Fruit fly (Drosophila melanogaster) whole organism, prepupa: ENCODE results near the gene Edc3.

Source experiments
- Blimp-1 ChIP-seq: fragments of 200-800 bp; sonication (Bioruptor generic); optimal IDR thresholded peaks from 3 replicates; lab custom pipeline; 2017; ENCODE audit warnings: missing biosample characterization, missing genetic modification characterization, mild to moderate bottlenecking, moderate library complexity, missing genetic modification reagents
- CG10631 ChIP-seq: fragments of 200-800 bp; sonication (Bioruptor generic); optimal IDR thresholded peaks from 2 replicates; lab custom pipeline; 2016; ENCODE audit warnings: missing biosample characterization, missing genetic modification characterization
- CG10669 ChIP-seq: fragments of 200-800 bp; sonication (Bioruptor generic); optimal IDR thresholded peaks from 3 replicates; lab custom pipeline; 2018; ENCODE audit warnings: missing biosample characterization, mild to moderate bottlenecking, missing genetic modification characterization, moderate library complexity
- CG11762 ChIP-seq: fragments of 200-800 bp; sonication (Bioruptor generic); optimal IDR thresholded peaks from 3 replicates; lab custom pipeline; 2016; ENCODE audit warnings: missing biosample characterization, missing genetic modification characterization; ENCODE audit not compliant: insufficient read depth
- CG11902 ChIP-seq: fragments of 200-800 bp; sonication (Bioruptor generic); optimal IDR thresholded peaks from 3 replicates; lab custom pipeline; 2016; ENCODE audit warnings: missing biosample characterization, missing genetic modification characterization
- CG1621 ChIP-seq: fragments of 200-800 bp; sonication (Bioruptor generic); optimal IDR thresholded peaks from 3 replicates; lab custom pipeline; 2018; ENCODE audit warnings: missing biosample characterization, mild to moderate bottlenecking, missing genetic modification characterization
- CG16779 ChIP-seq: fragments of 200-800 bp; sonication (Bioruptor generic); optimal IDR thresholded peaks from 3 replicates; lab custom pipeline; 2017; ENCODE audit warnings: missing biosample characterization, mild to moderate bottlenecking, missing genetic modification characterization
- CG3032 ChIP-seq: fragments of 200-800 bp; optimal IDR thresholded peaks from 2 replicates; lab custom pipeline; 2019; ENCODE audit warnings: missing biosample characterization, mild to moderate bottlenecking, missing genetic modification characterization, moderate library complexity
- CG31627 ChIP-seq: fragments of 200-800 bp; sonication (Bioruptor generic); optimal IDR thresholded peaks from 3 replicates; lab custom pipeline; 2016; ENCODE audit warnings: missing biosample characterization, missing genetic modification characterization
- CG32006 ChIP-seq: fragments of 200-800 bp; sonication (Bioruptor generic); optimal IDR thresholded peaks from 3 replicates; lab custom pipeline; 2017; ENCODE audit warnings: missing biosample characterization, mild to moderate bottlenecking, missing genetic modification characterization
- CG34406 ChIP-seq: fragments of 200-800 bp; sonication (Bioruptor generic); optimal IDR thresholded peaks from 3 replicates; lab custom pipeline; 2016; ENCODE audit warnings: missing biosample characterization, missing genetic modification characterization
- CG3919 ChIP-seq: fragments of 200-800 bp; sonication (Bioruptor generic); optimal IDR thresholded peaks from 3 replicates; lab custom pipeline; 2016; ENCODE audit warnings: missing biosample characterization, missing genetic modification characterization
- CG4318 ChIP-seq: fragments of 200-800 bp; sonication (Bioruptor generic); optimal IDR thresholded peaks from 3 replicates; lab custom pipeline; 2017; ENCODE audit warnings: missing biosample characterization, mild to moderate bottlenecking, missing genetic modification characterization
- CG6792 ChIP-seq: fragments of 200-800 bp; sonication (Bioruptor generic); optimal IDR thresholded peaks from 3 replicates; lab custom pipeline; 2016; ENCODE audit warnings: missing biosample characterization, missing genetic modification characterization
- CG6808 ChIP-seq: fragments of 200-800 bp; sonication (Bioruptor generic); optimal IDR thresholded peaks from 3 replicates; lab custom pipeline; 2017; ENCODE audit warnings: missing biosample characterization, missing genetic modification characterization, mild to moderate bottlenecking, moderate library complexity, missing genetic modification reagents
- CG8119 ChIP-seq: fragments of 200-800 bp; sonication (Bioruptor generic); IDR thresholded peaks from 3 replicates; pipeline ENCODE4 v1.3.6; 2022; ENCODE audit warnings: missing biosample characterization, missing genetic modification characterization
- CG8319 ChIP-seq: fragments of 200-800 bp; sonication (Bioruptor generic); optimal IDR thresholded peaks from 3 replicates; lab custom pipeline; 2016; ENCODE audit warnings: missing biosample characterization, missing genetic modification characterization
- Eip75B ChIP-seq: fragments of 200-800 bp; sonication (Bioruptor generic); optimal IDR thresholded peaks from 3 replicates; lab custom pipeline; 2016; ENCODE audit warnings: missing biosample characterization, missing genetic modification characterization
- Eip93F ChIP-seq: fragments of 200-800 bp; sonication (Bioruptor generic); optimal IDR thresholded peaks from 2 replicates; lab custom pipeline; 2016; ENCODE audit warnings: missing biosample characterization, mild to moderate bottlenecking, missing genetic modification characterization
- Ets21C ChIP-seq: fragments of 200-800 bp; sonication (Bioruptor generic); optimal IDR thresholded peaks from 3 replicates; lab custom pipeline; 2016; ENCODE audit warnings: missing biosample characterization, missing genetic modification characterization
- Ets96B ChIP-seq: fragments of 200-800 bp; optimal IDR thresholded peaks from 2 replicates; lab custom pipeline; 2019; ENCODE audit warnings: missing biosample characterization, mild to moderate bottlenecking, missing genetic modification characterization, moderate library complexity
- Gug ChIP-seq: fragments of 200-800 bp; sonication (Bioruptor generic); IDR thresholded peaks from 2 replicates; pipeline ENCODE4 v1.3.6; 2022; ENCODE audit warnings: missing biosample characterization, missing genetic modification characterization
- Hr39 ChIP-seq: fragments of 200-800 bp; sonication (Bioruptor generic); optimal IDR thresholded peaks from 2 replicates; lab custom pipeline; 2016; ENCODE audit warnings: missing biosample characterization, missing genetic modification characterization
- Hr4 ChIP-seq: fragments of 200-800 bp; sonication (Bioruptor generic); optimal IDR thresholded peaks from 3 replicates; lab custom pipeline; 2016; ENCODE audit warnings: missing biosample characterization, missing genetic modification characterization
- Lpt ChIP-seq: fragments of 200-800 bp; sonication (Bioruptor generic); optimal IDR thresholded peaks from 3 replicates; lab custom pipeline; 2016; ENCODE audit warnings: missing biosample characterization, missing genetic modification characterization
- Met ChIP-seq: fragments of 200-800 bp; sonication (Bioruptor generic); optimal IDR thresholded peaks from 3 replicates; lab custom pipeline; 2016; ENCODE audit warnings: missing biosample characterization, missing genetic modification characterization
- OdsH ChIP-seq: fragments of 200-800 bp; sonication (Bioruptor generic); optimal IDR thresholded peaks from 3 replicates; lab custom pipeline; 2016; ENCODE audit warnings: missing biosample characterization, missing genetic modification characterization
- Sox102F ChIP-seq: fragments of 200-800 bp; sonication (Bioruptor generic); optimal IDR thresholded peaks from 2 replicates; lab custom pipeline; 2016; ENCODE audit warnings: missing biosample characterization, mild to moderate bottlenecking, missing genetic modification characterization
- Sox14 ChIP-seq: fragments of 200-800 bp; sonication (Bioruptor generic); optimal IDR thresholded peaks from 3 replicates; lab custom pipeline; 2016; ENCODE audit warnings: missing biosample characterization, missing genetic modification characterization
- Sox15 ChIP-seq: fragments of 200-800 bp; sonication (Bioruptor generic); optimal IDR thresholded peaks from 3 replicates; lab custom pipeline; 2016; ENCODE audit warnings: missing biosample characterization, missing genetic modification characterization
- achi ChIP-seq: fragments of 200-800 bp; sonication (Bioruptor generic); optimal IDR thresholded peaks from 3 replicates; lab custom pipeline; 2016; ENCODE audit warnings: missing biosample characterization, missing genetic modification characterization
- acj6 ChIP-seq: fragments of 200-800 bp; sonication (Bioruptor generic); optimal IDR thresholded peaks from 3 replicates; lab custom pipeline; 2016; ENCODE audit warnings: missing biosample characterization, missing genetic modification characterization
- cyc ChIP-seq: fragments of 200-800 bp; sonication (Bioruptor generic); optimal IDR thresholded peaks from 3 replicates; lab custom pipeline; 2016; ENCODE audit warnings: missing biosample characterization, missing genetic modification characterization
- dac ChIP-seq: fragments of 200-800 bp; sonication (Bioruptor generic); optimal IDR thresholded peaks from 2 replicates; lab custom pipeline; 2017; ENCODE audit warnings: missing biosample characterization, mild to moderate bottlenecking, missing genetic modification characterization
- eg ChIP-seq: fragments of 200-800 bp; sonication (Bioruptor generic); IDR thresholded peaks from 3 replicates; pipeline ENCODE4 v1.3.6; 2022; ENCODE audit warnings: missing biosample characterization, missing genetic modification characterization
- esn ChIP-seq: fragments of 200-800 bp; sonication (Bioruptor generic); optimal IDR thresholded peaks from 2 replicates; lab custom pipeline; 2016; ENCODE audit warnings: missing biosample characterization, mild to moderate bottlenecking, missing genetic modification characterization, moderate library complexity
- fd59A ChIP-seq: fragments of 200-800 bp; sonication (Bioruptor generic); optimal IDR thresholded peaks from 2 replicates; lab custom pipeline; 2017; ENCODE audit warnings: missing biosample characterization, mild to moderate bottlenecking, missing genetic modification characterization, missing genetic modification reagents
- fkh ChIP-seq: fragments of 200-800 bp; sonication (Bioruptor generic); optimal IDR thresholded peaks from 3 replicates; lab custom pipeline; 2017; ENCODE audit warnings: missing biosample characterization, mild to moderate bottlenecking, missing genetic modification characterization, moderate library complexity
- net ChIP-seq: fragments of 200-800 bp; sonication (Bioruptor generic); optimal IDR thresholded peaks from 3 replicates; lab custom pipeline; 2016; ENCODE audit warnings: missing biosample characterization, missing genetic modification characterization
- pdm3 ChIP-seq: fragments of 200-800 bp; sonication (Bioruptor generic); optimal IDR thresholded peaks from 3 replicates; lab custom pipeline; 2016; ENCODE audit warnings: missing biosample characterization, missing genetic modification characterization
- salr ChIP-seq, 2 experiments: fragments of 200-800 bp; sonication (Bioruptor generic); optimal IDR thresholded peaks; 3 replicates each; lab custom pipeline; 2016 to 2018; ENCODE audit warnings: missing biosample characterization in 2 of 2, missing genetic modification characterization in 2 of 2, mild to moderate bottlenecking in 1 of 2
- ss ChIP-seq, 2 experiments: fragments of 200-800 bp; sonication (Bioruptor generic); optimal IDR thresholded peaks; 2 replicates in 1 of 2; 3 replicates in 1 of 2; lab custom pipeline; 2017 to 2018; ENCODE audit warnings: mild to moderate bottlenecking in 2 of 2, missing biosample characterization in 2 of 2, missing genetic modification characterization in 2 of 2, moderate library complexity in 1 of 2
- svp ChIP-seq: fragments of 200-800 bp; sonication (Bioruptor generic); peaks from one replicate; lab custom pipeline; 2016; ENCODE audit warnings: missing biosample characterization, missing genetic modification characterization
- topi ChIP-seq: fragments of 200-800 bp; sonication (Bioruptor generic); optimal IDR thresholded peaks from 3 replicates; lab custom pipeline; 2016; ENCODE audit warnings: missing biosample characterization, missing genetic modification characterization
- vri ChIP-seq: fragments of 200-800 bp; sonication (Bioruptor generic); optimal IDR thresholded peaks from 3 replicates; lab custom pipeline; 2016; ENCODE audit warnings: missing biosample characterization, mild to moderate bottlenecking, missing genetic modification characterization

The Edc3 gene

DNA sequence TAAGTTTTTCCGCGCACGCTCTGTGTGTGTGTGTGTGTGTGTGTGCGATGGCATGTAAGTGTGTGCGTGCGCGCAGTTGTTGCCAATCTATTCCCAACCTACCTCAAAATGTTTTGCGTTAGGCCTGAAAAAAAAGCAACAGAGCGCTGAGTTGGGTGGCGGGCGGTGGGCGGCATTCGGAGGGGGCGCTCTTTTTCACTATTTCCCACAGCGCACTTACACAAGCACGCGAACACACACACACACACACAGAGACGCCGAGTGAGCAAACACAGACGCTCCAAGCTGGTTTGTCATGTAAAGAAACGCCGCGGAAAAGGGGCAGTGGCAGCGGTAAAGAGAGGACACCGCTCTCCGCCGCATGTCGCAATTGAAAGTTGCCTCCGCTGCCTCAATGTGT, 42.4 kb upstream of the Edc3 start (continued):
- TF ChIP-seq topi (GFP tag; lab: Kevin White, UChicago) (no peak), CG4318 (GFP tag; lab: Kevin White, UChicago) (no peak), CG8119 (GFP tag; lab: Robert Waterston, UW) (0 out of 3 replicates have a peak, but pooled peaks have one; percentile 47), CG10669 (GFP tag; lab: Kevin White, UChicago) (no peak), CG34406 (GFP tag; lab: Kevin White, UChicago) (no peak), net (GFP tag; lab: Kevin White, UChicago) (no peak), Blimp-1 (GFP tag; lab: Kevin White, UChicago) (no peak), ss (GFP tag; optimal IDR thresholded peaks at IDR 0.05; lab: Kevin White, UChicago) (peak in 1 of 2 experiments; percentile 20), OdsH (GFP tag; lab: Kevin White, UChicago) (no peak), Sox15 (no peak), Sox14 (GFP tag; lab: Kevin White, UChicago) (no peak)

- TF ChIP-seq Eip75B: no peak
- TF ChIP-seq Hr39 (GFP tag; lab: Kevin White, UChicago): no peak
- TF ChIP-seq Hr4 (GFP tag; lab: Kevin White, UChicago): no peak
- no peak for TF ChIP-seq esn (GFP tag; lab: Kevin White, UChicago)
- peak; percentile 61 for TF ChIP-seq svp (GFP tag; lab: Kevin White, UChicago)
- no peak for TF ChIP-seq salr (GFP tag; optimal IDR thresholded peaks at IDR 0.05; lab: Kevin White, UChicago)
- no peak for TF ChIP-seq Gug (GFP tag; lab: Robert Waterston, UW)
- TF ChIP-seq vri: peak; percentile 7
- TF ChIP-seq CG6808 (GFP tag; lab: Kevin White, UChicago): no peak
- no peak for TF ChIP-seq CG3919
- TF ChIP-seq CG34406 (GFP tag; lab: Kevin White, UChicago): no peak
- TF ChIP-seq Met (GFP tag; lab: Kevin White, UChicago): no peak
- no peak for TF ChIP-seq CG31627 (GFP tag; lab: Kevin White, UChicago)
- TF ChIP-seq, all 60 proteins: peak for 2
Measured at dm6 chr3L:17570547-17570873, 40.8 kb upstream of the Edc3 start.

- no peak for TF ChIP-seq pdm3 (GFP tag; lab: Kevin White, UChicago)
- no peak for TF ChIP-seq acj6 (GFP tag; lab: Kevin White, UChicago)
- TF ChIP-seq fd59A (GFP tag; lab: Kevin White, UChicago): no peak
- TF ChIP-seq CG1621 (tag; lab: Kevin White, UChicago): peak; percentile 13
- TF ChIP-seq CG3032 (tag; lab: Kevin White, UChicago): no peak
- no peak for TF ChIP-seq Ets96B (tag; lab: Kevin White, UChicago)
- no peak for TF ChIP-seq cyc (GFP tag; lab: Kevin White, UChicago)
- TF ChIP-seq CG10631 (GFP tag; lab: Kevin White, UChicago): no peak
- TF ChIP-seq CG3919: no peak
- TF ChIP-seq CG8119 (GFP tag; lab: Robert Waterston, UW): no peak
- TF ChIP-seq CG6808 (GFP tag; lab: Kevin White, UChicago): no peak
- TF ChIP-seq Eip75B: peak; percentile 60
- TF ChIP-seq Lpt (GFP tag; lab: Kevin White, UChicago): peak; percentile 13
- TF ChIP-seq Sox15: no peak
- peak; percentile 12 for TF ChIP-seq achi
- no peak for TF ChIP-seq CG11762
- TF ChIP-seq CG11902 (GFP tag; lab: Kevin White, UChicago): no peak
- peak; percentile 81 for TF ChIP-seq Blimp-1 (GFP tag; lab: Kevin White, UChicago)
- peak; percentile 46 for TF ChIP-seq Eip93F (GFP tag; lab: Kevin White, UChicago)
- TF ChIP-seq fkh (GFP tag; lab: Kevin White, UChicago): no peak
- peak; percentile 20 for TF ChIP-seq CG6792 (GFP tag; lab: Kevin White, UChicago)
- no peak for TF ChIP-seq CG4318 (GFP tag; lab: Kevin White, UChicago)
- TF ChIP-seq CG16779: no peak
- no peak for TF ChIP-seq dac (GFP tag; lab: Kevin White, UChicago)
- TF ChIP-seq Ets21C (GFP tag; lab: Kevin White, UChicago): no peak
- TF ChIP-seq ss (GFP tag; optimal IDR thresholded peaks at IDR 0.05; lab: Kevin White, UChicago): peak; percentile 13 to 38
- TF ChIP-seq eg (GFP tag; lab: Robert Waterston, UW): 0 out of 3 replicates have a peak, but pooled peaks have one; percentile 16
- no peak for TF ChIP-seq CG8319 (GFP tag; lab: Kevin White, UChicago)
- no peak for TF ChIP-seq CG10669 (GFP tag; lab: Kevin White, UChicago)
- no peak for TF ChIP-seq salr (GFP tag; optimal IDR thresholded peaks at IDR 0.05; lab: Kevin White, UChicago)
- TF ChIP-seq CG32006: no peak
- TF ChIP-seq vri: peak; percentile 64
- no peak for TF ChIP-seq net (GFP tag; lab: Kevin White, UChicago)
- peak; percentile 23 for TF ChIP-seq Sox102F (GFP tag; lab: Kevin White, UChicago)
Measured at dm6 chr3L:17569737-17570546, 40.3 kb upstream of the Edc3 start.
